Worm (Caenorhabditis elegans) whole organism, L3 larva: Measurements from ENCODE around the gene ZC395.5.

Experiments used
- aly-2 ChIP-seq: fragments of 150-350 bp; optimal IDR thresholded peaks from 2 replicates; lab custom pipeline; 2014; ENCODE audit warnings: missing biosample characterization, missing genetic modification characterization
- lin-39 ChIP-seq: fragments of 150-350 bp; optimal IDR thresholded peaks from 2 replicates; lab custom pipeline; 2018; ENCODE audit warnings: missing biosample characterization, missing genetic modification reagents, missing genetic modification characterization
- nhr-43 ChIP-seq: sonication (generic microtip); optimal IDR thresholded peaks from 2 replicates; lab custom pipeline; 2016; ENCODE audit warnings: mild to moderate bottlenecking, missing genetic modification characterization, missing compliant biosample characterization; ENCODE audit not compliant: poor library complexity, severe bottlenecking
- skn-1 ChIP-seq: fragments of 150-350 bp; optimal IDR thresholded peaks from 2 replicates; lab custom pipeline; 2014; ENCODE audit warnings: missing biosample characterization, missing genetic modification characterization

ce11 chrIII:5269814-5270213 lies 2.2 kb downstream of the ZC395.5 start, which contains the start of gene ZC395.4:
- TF ChIP-seq aly-2 (tag; lab: Kevin White, UChicago) (no peak), nhr-43 (tag; lab: Kevin White, UChicago) (no peak), skn-1 (tag; lab: Kevin White, UChicago) (no peak), lin-39 (tag; lab: Kevin White, UChicago) (no peak)
